Worm (Caenorhabditis elegans): ENCODE results near the gene nhr-96.

ce11 chrV:2192117-2192516 is 41.2 kb upstream of the nhr-96 start, which contains the start of gene nhr-13:
- TF ChIP-seq tbx-37 (GFP tag; conservative IDR thresholded peaks at IDR 0.05) (no peak), hmg-4 (GFP tag; optimal IDR thresholded peaks at IDR 0.05) (no peak), ets-7 (tag; optimal IDR thresholded peaks at IDR 0.05) (no peak), aly-1 (tag; optimal IDR thresholded peaks at IDR 0.05) (no peak), flt-1 (GFP tag; IDR thresholded peaks at IDR 0.05) (no peak), tra-4 (tag; optimal IDR thresholded peaks at IDR 0.05) (no peak)
